Worm (Caenorhabditis elegans): ENCODE results near the gene let-767.

- no peak for TF ChIP-seq nhr-11 (tag; optimal IDR thresholded peaks at IDR 0.05)
- TF ChIP-seq pqm-1 (tag; optimal IDR thresholded peaks at IDR 0.05), result no peak
- no peak for TF ChIP-seq elt-2 (tag; optimal IDR thresholded peaks at IDR 0.05)
- no peak for TF ChIP-seq fkh-10 (GFP tag; optimal IDR thresholded peaks at IDR 0.05)
- TF ChIP-seq madf-2 (tag; optimal IDR thresholded peaks at IDR 0.05), result no peak
- TF ChIP-seq pha-4 (tag; optimal IDR thresholded peaks at IDR 0.05), result no peak
- TF ChIP-seq hlh-13 (GFP tag; optimal IDR thresholded peaks at IDR 0.05), result no peak
- TF ChIP-seq sox-4 (tag; optimal IDR thresholded peaks at IDR 0.05), result no peak
- TF ChIP-seq pat-9 (tag; optimal IDR thresholded peaks at IDR 0.05), result no peak
- no peak for TF ChIP-seq ceh-48 (tag; optimal IDR thresholded peaks at IDR 0.05)
- no peak for TF ChIP-seq ceh-31 (tag; optimal IDR thresholded peaks at IDR 0.05)
Observed at ce11 chrIII:6316795-6317194, 23.0 kb downstream of the let-767 start.
